Worm (Caenorhabditis elegans) whole organism, young adult: ENCODE results near the gene pqbp-1.1.

Source experiments
- B0035.1 ChIP-seq: sonication (generic microtip); optimal IDR thresholded peaks from 2 replicates; lab custom pipeline; 2016; ENCODE audit warnings: missing genetic modification characterization, mild to moderate bottlenecking, missing compliant biosample characterization, missing genotype, missing genetic modification reagents
- C17E4.6 ChIP-seq: fragments of 200-800 bp; sonication (Bioruptor generic); IDR thresholded peaks from 2 replicates; pipeline ENCODE4 v1.3.6; 2022; ENCODE audit warnings: missing genetic modification reagents, missing genetic modification characterization, missing compliant biosample characterization
- F22D6.2 ChIP-seq: sonication (generic microtip); optimal IDR thresholded peaks from 2 replicates; lab custom pipeline; 2016; ENCODE audit warnings: mild to moderate bottlenecking, missing genetic modification characterization, missing compliant biosample characterization
- F52B5.7 ChIP-seq: sonication (generic microtip); optimal IDR thresholded peaks from 2 replicates; lab custom pipeline; 2016; ENCODE audit warnings: mild to moderate bottlenecking, missing genetic modification characterization, missing compliant biosample characterization
- F57A8.1 ChIP-seq: fragments of 200-800 bp; sonication (Bioruptor generic); optimal IDR thresholded peaks from 2 replicates; lab custom pipeline; 2018; ENCODE audit warnings: mild to moderate bottlenecking, missing genetic modification characterization, moderate library complexity, missing compliant biosample characterization
- K11D2.4 ChIP-seq: fragments of 200-800 bp; sonication (Bioruptor generic); IDR thresholded peaks from 2 replicates; pipeline ENCODE4 v1.3.6; 2022; ENCODE audit warnings: missing genetic modification reagents, missing genetic modification characterization, missing compliant biosample characterization
- K12H6.12 ChIP-seq: fragments of 200-800 bp; sonication (Bioruptor generic); optimal IDR thresholded peaks from 2 replicates; lab custom pipeline; 2018; ENCODE audit warnings: mild to moderate bottlenecking, missing genetic modification characterization, missing compliant biosample characterization
- Y56A3A.18 ChIP-seq: fragments of 200-800 bp; sonication (Bioruptor generic); IDR thresholded peaks from 2 replicates; pipeline ENCODE4 v1.3.6; 2022; ENCODE audit warnings: missing genetic modification reagents, missing genetic modification characterization, missing compliant biosample characterization
- Y67H2A.10 ChIP-seq: fragments of 200-800 bp; sonication (Bioruptor generic); conservative IDR thresholded peaks from 2 replicates; pipeline ENCODE4 v1.3.6; 2022; ENCODE audit warnings: missing genetic modification reagents, missing genetic modification characterization, missing compliant biosample characterization
- aptf-3 ChIP-seq: fragments of 200-800 bp; sonication (Bioruptor generic); IDR thresholded peaks from 2 replicates; pipeline ENCODE4 v1.3.6; 2022; ENCODE audit warnings: missing genetic modification characterization, missing compliant biosample characterization
- athp-1 ChIP-seq: sonication (generic microtip); optimal IDR thresholded peaks from 2 replicates; lab custom pipeline; 2017; ENCODE audit warnings: mild to moderate bottlenecking, missing genetic modification characterization, missing compliant biosample characterization
- ceh-91 ChIP-seq: fragments of 200-800 bp; sonication (Bioruptor generic); IDR thresholded peaks from 2 replicates; pipeline ENCODE4 v1.3.6; 2022; ENCODE audit warnings: missing genetic modification reagents, missing genetic modification characterization, missing compliant biosample characterization
- die-1 ChIP-seq: sonication (generic microtip); optimal IDR thresholded peaks from 2 replicates; lab custom pipeline; 2016; ENCODE audit warnings: missing genotype, mild to moderate bottlenecking, missing genetic modification characterization, missing compliant biosample characterization
- dox-1 ChIP-seq: fragments of 200-800 bp; sonication (Bioruptor generic); IDR thresholded peaks from 2 replicates; pipeline ENCODE4 v1.3.6; 2022; ENCODE audit warnings: missing genetic modification reagents, missing genetic modification characterization, missing compliant biosample characterization
- dpl-1 ChIP-seq: fragments of 150-350 bp; optimal IDR thresholded peaks from 2 replicates; lab custom pipeline; 2014; ENCODE audit warnings: missing biosample characterization, missing genetic modification reagents, missing genetic modification characterization
- egrh-3 ChIP-seq: fragments of 200-800 bp; sonication (Bioruptor generic); IDR thresholded peaks from 2 replicates; pipeline ENCODE4 v1.3.6; 2022; ENCODE audit warnings: missing genetic modification reagents, missing genetic modification characterization, missing compliant biosample characterization
- gei-17 ChIP-seq: fragments of 200-800 bp; sonication (Bioruptor generic); optimal IDR thresholded peaks from 2 replicates; lab custom pipeline; 2018; ENCODE audit warnings: mild to moderate bottlenecking, missing genetic modification characterization, missing compliant biosample characterization
- hlh-12 ChIP-seq: sonication (generic microtip); optimal IDR thresholded peaks from 2 replicates; lab custom pipeline; 2016; ENCODE audit warnings: missing genetic modification characterization, missing compliant biosample characterization
- hlh-26 ChIP-seq: fragments of 200-800 bp; sonication (Bioruptor generic); conservative IDR thresholded peaks from 2 replicates; pipeline ENCODE4 v1.3.6; 2022; ENCODE audit warnings: missing genetic modification reagents, missing genetic modification characterization, missing compliant biosample characterization
- hmg-20 ChIP-seq: fragments of 200-800 bp; sonication (Bioruptor generic); IDR thresholded peaks from 2 replicates; pipeline ENCODE4 v1.3.6; 2022; ENCODE audit warnings: missing genetic modification reagents, missing genetic modification characterization, missing compliant biosample characterization
- let-526 ChIP-seq: fragments of 200-800 bp; sonication (Bioruptor generic); IDR thresholded peaks from 2 replicates; pipeline ENCODE4 v1.3.6; 2022; ENCODE audit warnings: missing genetic modification reagents, missing genetic modification characterization, missing compliant biosample characterization
- lir-1 ChIP-seq: fragments of 200-800 bp; sonication (Bioruptor generic); conservative IDR thresholded peaks from 2 replicates; pipeline ENCODE4 v1.3.6; 2022; ENCODE audit warnings: missing genetic modification reagents, missing genetic modification characterization, missing compliant biosample characterization
- lsl-1 ChIP-seq: fragments of 200-800 bp; sonication (Bioruptor generic); optimal IDR thresholded peaks from 2 replicates; lab custom pipeline; 2018; ENCODE audit warnings: mild to moderate bottlenecking, missing genetic modification characterization, moderate library complexity, missing compliant biosample characterization
- madf-3 ChIP-seq: fragments of 200-800 bp; sonication (Bioruptor generic); IDR thresholded peaks from 2 replicates; pipeline ENCODE4 v1.3.6; 2022; ENCODE audit warnings: missing genetic modification reagents, missing genetic modification characterization, missing compliant biosample characterization
- nhr-120 ChIP-seq: fragments of 200-800 bp; sonication (Bioruptor generic); IDR thresholded peaks from 2 replicates; pipeline ENCODE4 v1.3.6; 2022; ENCODE audit warnings: missing genetic modification characterization, missing compliant biosample characterization
- pbrm-1 ChIP-seq: fragments of 200-800 bp; sonication (Bioruptor generic); IDR thresholded peaks from 2 replicates; pipeline ENCODE4 v1.3.6; 2022; ENCODE audit warnings: missing genetic modification reagents, missing genetic modification characterization, missing compliant biosample characterization
- pha-4 ChIP-seq: fragments of 150-350 bp; sonication (generic microtip); optimal IDR thresholded peaks from 2 replicates; lab custom pipeline; 2014; ENCODE audit warnings: missing biosample characterization, missing genetic modification reagents, missing genetic modification characterization
- rpc-1 ChIP-seq, 2 experiments: fragments of 150-350 bp in 1 of 2; sonication (generic microtip) in 1 of 2; optimal IDR thresholded peaks; 2 replicates each; lab custom pipeline; 2014 to 2018; ENCODE audit warnings: missing biosample characterization in 1 of 2, missing genetic modification characterization in 1 of 2, missing genetic modification reagents in 1 of 2, missing genotype in 1 of 2
- sdz-38 ChIP-seq: sonication (generic microtip); optimal IDR thresholded peaks from 2 replicates; lab custom pipeline; 2016; ENCODE audit warnings: missing genotype, missing genetic modification characterization, missing compliant biosample characterization
- sea-2 ChIP-seq: fragments of 200-800 bp; sonication (Bioruptor generic); IDR thresholded peaks from 2 replicates; pipeline ENCODE4 v1.3.6; 2022; ENCODE audit warnings: missing genetic modification characterization, missing compliant biosample characterization
- snpc-1.3 ChIP-seq: sonication (generic microtip); optimal IDR thresholded peaks from 2 replicates; lab custom pipeline; 2017; ENCODE audit warnings: missing genetic modification characterization, mild to moderate bottlenecking, missing compliant biosample characterization, antibody characterized with exemption, moderate library complexity, missing genotype, missing genetic modification reagents; ENCODE audit not compliant: insufficient read depth
- somi-1 ChIP-seq: fragments of 200-800 bp; sonication (Bioruptor generic); optimal IDR thresholded peaks from 2 replicates; lab custom pipeline; 2018; ENCODE audit warnings: mild to moderate bottlenecking, missing genetic modification characterization, missing compliant biosample characterization
- sptf-2 ChIP-seq: fragments of 200-800 bp; sonication (Bioruptor generic); optimal IDR thresholded peaks from 2 replicates; lab custom pipeline; 2018; ENCODE audit warnings: mild to moderate bottlenecking, missing genetic modification characterization, missing compliant biosample characterization
- zfh-2 ChIP-seq: fragments of 200-800 bp; sonication (Bioruptor generic); conservative IDR thresholded peaks from 2 replicates; pipeline ENCODE4 v1.3.6; 2022; ENCODE audit warnings: missing genetic modification reagents, missing genetic modification characterization, missing compliant biosample characterization
- zim-3 ChIP-seq: sonication (generic microtip); optimal IDR thresholded peaks from 2 replicates; lab custom pipeline; 2017; ENCODE audit warnings: mild to moderate bottlenecking, missing genetic modification characterization, moderate library complexity, missing compliant biosample characterization
- ztf-18 ChIP-seq: sonication (generic microtip); optimal IDR thresholded peaks from 2 replicates; lab custom pipeline; 2016; ENCODE audit warnings: missing genotype, mild to moderate bottlenecking, missing genetic modification characterization, missing compliant biosample characterization
- ztf-3 ChIP-seq: fragments of 200-800 bp; sonication (Bioruptor generic); optimal IDR thresholded peaks from 2 replicates; lab custom pipeline; 2018; ENCODE audit warnings: mild to moderate bottlenecking, missing genetic modification characterization, missing compliant biosample characterization

Gene pqbp-1.1

ce11 chrIV:240257-240754 lies 21.2 kb downstream of the pqbp-1.1 start, which contains the start of the genes fnta-1 and cogc-8 (continued):
- no peak for TF ChIP-seq F22D6.2 (tag; lab: Kevin White, UChicago)
- TF ChIP-seq pbrm-1 (GFP tag; lab: Robert Waterston, UW): no peak
- TF ChIP-seq egrh-3 (GFP tag; lab: Robert Waterston, UW): no peak
- peak; percentile 2 for TF ChIP-seq snpc-1.3 (tag; lab: Kevin White, UChicago)
- no peak for TF ChIP-seq ztf-18 (tag; lab: Kevin White, UChicago)
- TF ChIP-seq gei-17: no peak
- TF ChIP-seq aptf-3 (GFP tag; lab: Robert Waterston, UW): no peak
- no peak for TF ChIP-seq let-526
- no peak for TF ChIP-seq hmg-20 (GFP tag; lab: Robert Waterston, UW)

ce11 chrIV:237350-237749 lies 24.1 kb downstream of the pqbp-1.1 start, which contains the start of gene ints-13:
ints-13 (minus strand) TSS chrIV:237450.
- TF ChIP-seq lsl-1 (GFP tag; lab: Kevin White, UChicago) (peak; percentile 48), Y56A3A.18 (GFP tag; lab: Robert Waterston, UW) (no peak)

- TF ChIP-seq K11D2.4 (no peak), sdz-38 (tag; lab: Kevin White, UChicago) (no peak), zim-3 (tag; lab: Kevin White, UChicago) (peak; percentile 98), athp-1 (tag; lab: Kevin White, UChicago) (no peak), B0035.1 (tag; lab: Kevin White, UChicago) (no peak), dox-1 (GFP tag; lab: Robert Waterston, UW) (peak; percentile 39; the same call in 1 of the 2 replicates), dpl-1 (GFP tag; lab: Kevin White, UChicago) (no peak), sea-2 (GFP tag; lab: Robert Waterston, UW) (no peak), C17E4.6 (GFP tag; lab: Robert Waterston, UW) (no peak), F57A8.1 (GFP tag; lab: Kevin White, UChicago) (no peak), somi-1 (GFP tag; lab: Kevin White, UChicago) (no peak), nhr-120 (GFP tag; lab: Robert Waterston, UW) (no peak), hlh-12 (tag; lab: Kevin White, UChicago) (no peak), pha-4 (no peak), Y67H2A.10 (GFP tag; lab: Robert Waterston, UW) (no peak)
- TF ChIP-seq, all 124 proteins: peak for 2
These were observed 25.3 kb downstream of the pqbp-1.1 start for ce11 chrIV:236138-236537.

- TF ChIP-seq aptf-3 (GFP tag; lab: Robert Waterston, UW): no peak
- TF ChIP-seq sptf-2 (GFP tag; lab: Kevin White, UChicago): no peak
- TF ChIP-seq ztf-18 (tag; lab: Kevin White, UChicago): no peak
- no peak for TF ChIP-seq hlh-26 (GFP tag; lab: Robert Waterston, UW)
- TF ChIP-seq die-1 (tag; lab: Kevin White, UChicago): no peak
- no peak for TF ChIP-seq gei-17
- no peak for TF ChIP-seq madf-3 (GFP tag; lab: Robert Waterston, UW)
- no peak for TF ChIP-seq lir-1 (GFP tag; lab: Robert Waterston, UW)
- no peak for TF ChIP-seq ceh-91
- TF ChIP-seq F52B5.7 (tag; lab: Kevin White, UChicago): no peak
- no peak for TF ChIP-seq zfh-2
- TF ChIP-seq K12H6.12 (tag; lab: Kevin White, UChicago): no peak
- TF ChIP-seq Y56A3A.18 (GFP tag; lab: Robert Waterston, UW): no peak
- TF ChIP-seq rpc-1 (optimal IDR thresholded peaks at IDR 0.05; lab: Kevin White, UChicago): no peak
- TF ChIP-seq rpc-1 (tag; optimal IDR thresholded peaks at IDR 0.05; lab: Kevin White, UChicago): no peak
- TF ChIP-seq ztf-3: no peak
- TF ChIP-seq, all 124 proteins: peak for 0
These were observed 29.8 kb downstream of the pqbp-1.1 start, which contains the start of gene gtf-2H1 for ce11 chrIV:231673-232072. gtf-2H1 (minus strand) TSS chrIV:231773.
